Worm (Caenorhabditis elegans) whole organism, L1 larva: Measurements from ENCODE around the gene F29A7.8.

Experiments used
- C04F5.9 ChIP-seq: sonication (generic microtip); optimal IDR thresholded peaks from 2 replicates; lab custom pipeline; 2016; ENCODE audit warnings: missing genetic modification characterization, missing compliant biosample characterization
- C34B4.2 ChIP-seq: sonication (generic microtip); optimal IDR thresholded peaks from 2 replicates; lab custom pipeline; 2017; ENCODE audit warnings: mild to moderate bottlenecking, missing genetic modification characterization, missing compliant biosample characterization
- ama-1 ChIP-seq: fragments of 150-350 bp; optimal IDR thresholded peaks from 2 replicates; lab custom pipeline; 2014
- blmp-1 ChIP-seq: fragments of 150-350 bp; optimal IDR thresholded peaks from 2 replicates; lab custom pipeline; 2014; ENCODE audit warnings: missing biosample characterization, missing genetic modification characterization
- ceh-63 ChIP-seq: fragments of 200-800 bp; sonication (Bioruptor generic); optimal IDR thresholded peaks from 2 replicates; lab custom pipeline; 2018; ENCODE audit warnings: mild to moderate bottlenecking, missing genetic modification characterization, missing compliant biosample characterization
- ceh-82 ChIP-seq, 3 experiments: fragments of 150-350 bp in 1 of 3; sonication (generic microtip) in 2 of 3; optimal IDR thresholded peaks; 2 replicates each; lab custom pipeline; 2014 to 2017; ENCODE audit warnings: missing biosample characterization in 3 of 3, missing genetic modification characterization in 3 of 3
- ceh-88 ChIP-seq: fragments of 200-800 bp; sonication (Bioruptor generic); IDR thresholded peaks from 2 replicates; pipeline ENCODE4 v1.3.6; 2022; ENCODE audit warnings: missing genetic modification characterization, missing compliant biosample characterization
- ceh-90 ChIP-seq: sonication (generic microtip); optimal IDR thresholded peaks from 2 replicates; lab custom pipeline; 2016; ENCODE audit warnings: missing genetic modification characterization, missing compliant biosample characterization
- dpl-1 ChIP-seq, 3 experiments: fragments of 150-350 bp in 2 of 3; sonication (generic microtip) in 1 of 3; optimal IDR thresholded peaks; 2 replicates each; lab custom pipeline; 2014 to 2017; ENCODE audit warnings: missing biosample characterization in 3 of 3, missing genetic modification characterization in 3 of 3, missing genetic modification reagents in 3 of 3
- efl-1 ChIP-seq, 4 experiments: fragments of 150-350 bp; optimal IDR thresholded peaks in 3 of 4; peaks in 1 of 4; 1 replicate in 1 of 4; 2 replicates in 3 of 4; lab custom pipeline; 2014; ENCODE audit warnings: missing biosample characterization in 2 of 4, missing genetic modification characterization in 2 of 4, missing genetic modification reagents in 2 of 4
- elt-2 ChIP-seq: sonication (generic microtip); optimal IDR thresholded peaks from 2 replicates; lab custom pipeline; 2016; ENCODE audit warnings: missing genetic modification characterization, mild to moderate bottlenecking, inconsistent platforms, missing compliant biosample characterization, missing genetic modification reagents
- elt-3 ChIP-seq, 6 experiments: fragments of 150-350 bp in 1 of 6; sonication (generic microtip); optimal IDR thresholded peaks; 2 replicates each; lab custom pipeline; 2017 to 2018; ENCODE audit warnings: missing biosample characterization in 6 of 6, missing genetic modification characterization in 6 of 6, inconsistent platforms in 1 of 6
- ets-5 ChIP-seq: fragments of 200-800 bp; sonication (Bioruptor generic); IDR thresholded peaks from 2 replicates; pipeline ENCODE4 v1.3.6; 2022; ENCODE audit warnings: missing genetic modification characterization, missing compliant biosample characterization
- hlh-17 ChIP-seq: fragments of 200-800 bp; sonication (Bioruptor generic); optimal IDR thresholded peaks from 2 replicates; lab custom pipeline; 2018; ENCODE audit warnings: missing genetic modification characterization, mild to moderate bottlenecking, missing compliant biosample characterization, moderate library complexity, borderline replicate concordance
- lin-14 ChIP-seq: fragments of 200-800 bp; sonication (Bioruptor generic); optimal IDR thresholded peaks from 2 replicates; lab custom pipeline; 2018; ENCODE audit warnings: mild to moderate bottlenecking, missing genetic modification characterization, moderate library complexity, missing compliant biosample characterization
- lin-35 ChIP-seq, 2 experiments: fragments of 150-350 bp; optimal IDR thresholded peaks; 2 replicates each; lab custom pipeline; 2014; ENCODE audit warnings: missing biosample characterization in 2 of 2, missing genetic modification characterization in 2 of 2, missing genetic modification reagents in 2 of 2
- lir-3 ChIP-seq: sonication (generic microtip); optimal IDR thresholded peaks from 2 replicates; lab custom pipeline; 2016; ENCODE audit warnings: mild to moderate bottlenecking, missing genetic modification characterization, moderate library complexity, missing compliant biosample characterization; ENCODE audit not compliant: poor library complexity
- lsy-2 ChIP-seq, 2 experiments: fragments of 150-350 bp; optimal IDR thresholded peaks; 2 replicates each; lab custom pipeline; 2014; ENCODE audit warnings: missing biosample characterization in 2 of 2, missing genetic modification characterization in 2 of 2
- mdl-1 ChIP-seq, 2 experiments: fragments of 150-350 bp; optimal IDR thresholded peaks; 2 replicates each; lab custom pipeline; 2014 to 2017; ENCODE audit warnings: missing biosample characterization in 2 of 2, missing genetic modification characterization in 2 of 2, inconsistent platforms in 1 of 2
- mep-1 ChIP-seq: fragments of 150-350 bp; optimal IDR thresholded peaks from 2 replicates; lab custom pipeline; 2014; ENCODE audit warnings: missing biosample characterization, missing genetic modification characterization
- nhr-11 ChIP-seq: fragments of 150-350 bp; optimal IDR thresholded peaks from 2 replicates; lab custom pipeline; 2014; ENCODE audit warnings: missing biosample characterization, missing genetic modification characterization
- nhr-12 ChIP-seq: sonication (generic microtip); optimal IDR thresholded peaks from 2 replicates; lab custom pipeline; 2017; ENCODE audit warnings: missing biosample characterization, missing genetic modification characterization
- nhr-19 ChIP-seq: fragments of 200-800 bp; sonication (Bioruptor generic); conservative IDR thresholded peaks from 2 replicates; pipeline ENCODE4 v1.3.6; 2022; ENCODE audit warnings: missing genetic modification characterization, missing compliant biosample characterization
- nhr-20 ChIP-seq: sonication (generic microtip); optimal IDR thresholded peaks from 2 replicates; lab custom pipeline; 2016; ENCODE audit warnings: mild to moderate bottlenecking, missing genetic modification characterization, missing compliant biosample characterization
- nhr-237 ChIP-seq: fragments of 150-350 bp; optimal IDR thresholded peaks from 2 replicates; lab custom pipeline; 2014; ENCODE audit warnings: missing biosample characterization, missing genetic modification characterization
- nhr-71 ChIP-seq: sonication (generic microtip); optimal IDR thresholded peaks from 2 replicates; lab custom pipeline; 2016; ENCODE audit warnings: mild to moderate bottlenecking, missing genetic modification characterization, moderate library complexity, missing compliant biosample characterization
- nhr-77 ChIP-seq: fragments of 150-350 bp; optimal IDR thresholded peaks from 2 replicates; lab custom pipeline; 2014; ENCODE audit warnings: missing biosample characterization, missing genetic modification characterization
- nhr-85 ChIP-seq: sonication (generic microtip); peaks from one replicate; lab custom pipeline; 2016; ENCODE audit warnings: missing genetic modification characterization, inconsistent platforms, missing compliant biosample characterization
- nhr-90 ChIP-seq: sonication (generic microtip); optimal IDR thresholded peaks from 2 replicates; lab custom pipeline; 2016; ENCODE audit warnings: mild to moderate bottlenecking, missing genetic modification characterization, missing compliant biosample characterization; ENCODE audit not compliant: poor library complexity
- pag-3 ChIP-seq: sonication (generic microtip); optimal IDR thresholded peaks from 2 replicates; lab custom pipeline; 2017; ENCODE audit warnings: missing genetic modification characterization, mild to moderate bottlenecking, missing compliant biosample characterization, antibody characterized with exemption, borderline replicate concordance; ENCODE audit not compliant: insufficient read depth
- pax-3 ChIP-seq: fragments of 200-800 bp; sonication (Bioruptor generic); optimal IDR thresholded peaks from 2 replicates; lab custom pipeline; 2018; ENCODE audit warnings: mild to moderate bottlenecking, missing genetic modification characterization, moderate library complexity, missing compliant biosample characterization
- pqm-1 ChIP-seq: sonication (generic microtip); optimal IDR thresholded peaks from 3 replicates; lab custom pipeline; 2017; ENCODE audit warnings: missing biosample characterization, missing genetic modification characterization
- snu-23 ChIP-seq: sonication (generic microtip); optimal IDR thresholded peaks from 2 replicates; lab custom pipeline; 2016; ENCODE audit warnings: missing genetic modification characterization, missing compliant biosample characterization
- tbx-2 ChIP-seq: sonication (generic microtip); optimal IDR thresholded peaks from 2 replicates; lab custom pipeline; 2016; ENCODE audit warnings: missing genetic modification characterization, missing compliant biosample characterization
- tlp-1 ChIP-seq: fragments of 150-350 bp; optimal IDR thresholded peaks from 2 replicates; lab custom pipeline; 2014; ENCODE audit warnings: missing biosample characterization, missing genetic modification characterization
- unc-130 ChIP-seq: fragments of 150-350 bp; optimal IDR thresholded peaks from 2 replicates; lab custom pipeline; 2017; ENCODE audit warnings: missing biosample characterization, missing genetic modification characterization, inconsistent platforms
- unc-62 ChIP-seq: fragments of 150-350 bp; optimal IDR thresholded peaks from 2 replicates; lab custom pipeline; 2014; ENCODE audit warnings: missing biosample characterization, missing genetic modification reagents, missing genetic modification characterization
- vab-15 ChIP-seq: sonication (generic microtip); optimal IDR thresholded peaks from 2 replicates; lab custom pipeline; 2017; ENCODE audit warnings: missing genotype, mild to moderate bottlenecking, missing genetic modification characterization, missing compliant biosample characterization
- zag-1 ChIP-seq: fragments of 150-350 bp; optimal IDR thresholded peaks from 2 replicates; lab custom pipeline; 2014; ENCODE audit warnings: missing biosample characterization, missing genetic modification characterization
- ztf-4 ChIP-seq: fragments of 150-350 bp; optimal IDR thresholded peaks from 2 replicates; lab custom pipeline; 2014; ENCODE audit warnings: missing biosample characterization, missing genetic modification characterization

The F29A7.8 gene

DNA sequence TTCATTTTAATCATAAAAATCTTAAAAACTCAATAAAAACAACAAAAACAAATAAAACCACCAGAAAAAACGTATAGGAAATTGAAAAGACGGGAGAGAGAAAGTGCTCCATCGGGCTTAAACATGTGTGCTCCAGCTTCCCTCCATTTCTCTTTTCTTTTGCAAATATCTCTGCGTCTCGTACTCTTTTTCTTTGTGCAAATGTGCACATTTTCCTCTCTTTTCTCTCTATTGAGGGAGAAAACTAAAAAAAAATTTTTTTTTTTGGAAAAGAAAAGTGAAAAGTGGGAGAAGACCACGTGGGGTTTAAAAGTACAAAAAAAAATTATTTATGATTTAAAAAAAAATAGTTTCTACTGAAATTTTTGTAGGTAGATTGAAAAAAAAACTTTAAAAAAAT, 46.4 kb upstream of the F29A7.8 start (continued):
- TF ChIP-seq pag-3 (tag; lab: Kevin White, UChicago): no peak
- TF ChIP-seq lir-3 (tag; lab: Kevin White, UChicago): no peak
- no peak for TF ChIP-seq unc-62
- no peak for TF ChIP-seq zag-1 (tag; lab: Kevin White, UChicago)
- no peak for TF ChIP-seq ets-5 (GFP tag; lab: Robert Waterston, UW)
- no peak for TF ChIP-seq nhr-19 (GFP tag; lab: Robert Waterston, UW)
- TF ChIP-seq mdl-1 (tag; optimal IDR thresholded peaks at IDR 0.05; lab: Kevin White, UChicago): peak in 1 of 2 experiments; percentile 32
- no peak for TF ChIP-seq pqm-1
- TF ChIP-seq tbx-2 (tag; lab: Kevin White, UChicago): no peak
- peak in 1 of 3 experiments; percentile 15 for TF ChIP-seq ceh-82 (tag; optimal IDR thresholded peaks at IDR 0.05; lab: Kevin White, UChicago)
- TF ChIP-seq ceh-90: no peak
- no peak for TF ChIP-seq nhr-11 (tag; lab: Kevin White, UChicago)
- TF ChIP-seq C34B4.2 (tag; lab: Kevin White, UChicago): no peak
- TF ChIP-seq ceh-88 (GFP tag; lab: Robert Waterston, UW): no peak
- no peak for TF ChIP-seq nhr-90 (tag; lab: Kevin White, UChicago)
- no peak for TF ChIP-seq C04F5.9 (tag; lab: Kevin White, UChicago)
- no peak for TF ChIP-seq hlh-17 (GFP tag; lab: Kevin White, UChicago)
- TF ChIP-seq ztf-4: no peak
- TF ChIP-seq nhr-77 (tag; lab: Kevin White, UChicago): no peak
- TF ChIP-seq ama-1 (lab: Kevin White, UChicago): no peak
- peak; percentile 46 for TF ChIP-seq nhr-71 (tag; lab: Kevin White, UChicago)
- TF ChIP-seq ceh-63 (GFP tag; lab: Kevin White, UChicago): no peak
- no peak for TF ChIP-seq nhr-20
- TF ChIP-seq, all 84 proteins: peak for 8

DNA sequence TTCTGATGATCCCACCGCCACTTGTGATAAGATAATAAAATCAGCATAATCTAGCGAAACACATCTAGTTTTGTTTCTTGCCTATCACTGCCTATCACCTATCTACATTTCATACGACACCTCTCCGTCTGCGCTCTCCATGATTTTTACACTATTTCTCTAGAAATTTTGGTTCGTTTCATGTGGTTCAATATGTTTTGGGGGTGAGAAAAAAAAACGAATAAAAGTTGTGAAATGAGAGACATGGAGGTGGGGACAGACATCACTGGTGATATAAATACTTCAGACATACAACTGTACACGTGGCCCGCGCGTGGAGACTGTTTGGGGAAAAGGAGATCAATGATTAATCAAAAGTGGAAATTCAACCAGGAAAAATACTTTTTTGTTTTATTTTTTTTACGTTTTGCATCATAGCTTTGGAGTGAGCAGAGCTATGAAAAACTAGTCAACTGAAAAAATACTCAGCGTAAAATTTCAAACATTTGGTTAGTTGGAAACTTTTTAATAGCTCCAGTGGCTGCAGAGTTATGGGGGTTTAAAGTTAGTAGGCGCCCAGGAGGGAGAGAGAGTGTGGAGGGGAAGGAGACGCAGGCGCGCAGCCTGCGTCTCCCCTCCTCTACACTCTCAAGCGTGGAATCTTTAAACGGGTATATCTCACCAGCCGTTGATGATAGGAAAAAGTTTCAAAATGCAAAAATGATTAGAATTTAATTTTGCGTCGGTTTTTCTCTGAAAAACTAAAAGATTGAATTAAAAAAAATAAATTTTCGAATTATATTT, 45.1 kb upstream of the F29A7.8 start:
- TF ChIP-seq blmp-1 (tag; lab: Kevin White, UChicago) (peak; percentile 50), nhr-71 (tag; lab: Kevin White, UChicago) (peak; percentile 38), lin-35 (GFP tag; optimal IDR thresholded peaks at IDR 0.05; lab: Kevin White, UChicago) (peak in 1 of 2 experiments; percentile 46), lin-14 (GFP tag; lab: Kevin White, UChicago) (peak; percentile 48), nhr-85 (tag; lab: Kevin White, UChicago) (peak; percentile 66), ztf-4 (no peak), nhr-20 (peak; percentile 40), snu-23 (GFP tag; lab: Kevin White, UChicago) (peak; percentile 24), nhr-90 (tag; lab: Kevin White, UChicago) (peak; percentile 31), nhr-19 (GFP tag; lab: Robert Waterston, UW) (0 out of 2 replicates have a peak, but pooled peaks have one; percentile 5), tlp-1 (tag; lab: Kevin White, UChicago) (no peak), elt-3 (tag; optimal IDR thresholded peaks at IDR 0.05; lab: Kevin White, UChicago) (peak in 4 of 6 experiments; percentile 11 to 87 (median 68)), elt-2 (tag; lab: Kevin White, UChicago) (peak; percentile 90), mep-1 (tag; lab: Kevin White, UChicago) (no peak), lsy-2 (tag; optimal IDR thresholded peaks at IDR 0.05; lab: Kevin White, UChicago) (no peak), mdl-1 (tag; optimal IDR thresholded peaks at IDR 0.05; lab: Kevin White, UChicago) (peak in 1 of 2 experiments; percentile 49)

DNA sequence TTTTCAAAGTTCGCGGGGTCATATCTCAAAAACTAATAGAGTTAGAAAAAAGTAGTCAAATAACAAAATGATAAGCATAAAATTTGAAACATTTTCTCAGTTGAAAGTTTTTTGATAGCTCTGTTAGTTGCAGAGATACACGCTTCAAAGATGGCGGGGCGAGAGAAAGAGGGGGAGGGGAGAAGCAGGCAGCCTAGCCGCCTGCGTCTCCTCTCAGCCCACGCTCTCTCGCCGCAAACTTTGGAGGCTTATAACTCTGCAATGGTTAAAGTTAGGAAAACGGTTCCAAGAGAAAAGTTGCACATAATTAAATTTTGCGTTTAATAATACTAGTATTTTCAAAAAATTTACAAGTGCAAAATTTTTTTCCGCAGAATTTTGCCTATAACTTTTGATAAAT, 43.9 kb upstream of the F29A7.8 start:
- TF ChIP-seq dpl-1 (GFP tag; optimal IDR thresholded peaks at IDR 0.05; lab: Kevin White, UChicago): no peak
- TF ChIP-seq unc-130 (tag; lab: Kevin White, UChicago): no peak
- no peak for TF ChIP-seq vab-15
- TF ChIP-seq ztf-4: no peak
- no peak for TF ChIP-seq pax-3 (tag; lab: Kevin White, UChicago)
- no peak for TF ChIP-seq nhr-12 (tag; lab: Kevin White, UChicago)
- no peak for TF ChIP-seq lir-3 (tag; lab: Kevin White, UChicago)
- no peak for TF ChIP-seq nhr-237 (tag; lab: Kevin White, UChicago)
- no peak for TF ChIP-seq efl-1 (optimal IDR thresholded peaks at IDR 0.05; lab: Kevin White, UChicago)
- no peak for TF ChIP-seq efl-1 (GFP tag; optimal IDR thresholded peaks at IDR 0.05 in 1 of 2; lab: Kevin White, UChicago)
- TF ChIP-seq, all 84 proteins: peak for 0
